Worm (Caenorhabditis elegans) whole organism, L4/young adult: Measurements from ENCODE around the gene rpi-2.

Experiments
- W03F9.2 ChIP-seq: fragments of 150-350 bp; optimal IDR thresholded peaks from 2 replicates; lab custom pipeline; 2014; ENCODE audit warnings: missing biosample characterization, missing genetic modification characterization
- dao-5 ChIP-seq: sonication (generic microtip); optimal IDR thresholded peaks from 2 replicates; lab custom pipeline; 2016; ENCODE audit warnings: missing genotype, missing genetic modification characterization, moderate library complexity, missing compliant biosample characterization
- him-1 ChIP-seq: sonication (generic microtip); optimal IDR thresholded peaks from 2 replicates; lab custom pipeline; 2016; ENCODE audit warnings: missing genotype, missing genetic modification reagents, missing genetic modification characterization, missing compliant biosample characterization

rpi-2 gene

ce11 chrIV:1713618-1714017 lies 2.6 kb downstream of the rpi-2 start:
- TF ChIP-seq dao-5 (tag; lab: Kevin White, UChicago) (no peak), him-1 (tag; lab: Kevin White, UChicago) (no peak), W03F9.2 (tag; lab: Kevin White, UChicago) (no peak)

- TF ChIP-seq W03F9.2 (tag; lab: Kevin White, UChicago) (no peak), dao-5 (tag; lab: Kevin White, UChicago) (no peak), him-1 (tag; lab: Kevin White, UChicago) (no peak)
These were observed 4.6 kb downstream of the rpi-2 start for ce11 chrIV:1715705-1716104.

- TF ChIP-seq him-1 (tag; lab: Kevin White, UChicago): no peak
- no peak for TF ChIP-seq W03F9.2 (tag; lab: Kevin White, UChicago)
- no peak for TF ChIP-seq dao-5 (tag; lab: Kevin White, UChicago)
These were observed 9.4 kb downstream of the rpi-2 start, which contains the start of gene epic-2 for ce11 chrIV:1720474-1720873. TSS of gene epic-2 (plus strand) at chrIV:1720790.

- TF ChIP-seq W03F9.2 (tag; lab: Kevin White, UChicago): no peak
- no peak for TF ChIP-seq dao-5 (tag; lab: Kevin White, UChicago)
These were observed 10.5 kb downstream of the rpi-2 start for ce11 chrIV:1721610-1722009.

ce11 chrIV:1722953-1723352 lies 11.9 kb downstream of the rpi-2 start:
- TF ChIP-seq dao-5 (tag; lab: Kevin White, UChicago) (no peak), W03F9.2 (tag; lab: Kevin White, UChicago) (no peak), him-1 (tag; lab: Kevin White, UChicago) (no peak)

- TF ChIP-seq him-1 (tag; lab: Kevin White, UChicago) (no peak), dao-5 (tag; lab: Kevin White, UChicago) (no peak), W03F9.2 (tag; lab: Kevin White, UChicago) (no peak)
These were observed 13.2 kb downstream of the rpi-2 start, which contains the start of gene epic-3 for ce11 chrIV:1724283-1724682. TSS of gene epic-3 (minus strand) at chrIV:1724383.

ce11 chrIV:1725888-1726287 lies 14.8 kb downstream of the rpi-2 start, which contains the start of gene K08D12.8:
TSS of gene K08D12.8 (plus strand) at chrIV:1726188.
- TF ChIP-seq W03F9.2 (tag; lab: Kevin White, UChicago): no peak
- TF ChIP-seq him-1 (tag; lab: Kevin White, UChicago): no peak
- TF ChIP-seq dao-5 (tag; lab: Kevin White, UChicago): no peak

- no peak for TF ChIP-seq him-1 (tag; lab: Kevin White, UChicago)
- no peak for TF ChIP-seq dao-5 (tag; lab: Kevin White, UChicago)
- TF ChIP-seq W03F9.2 (tag; lab: Kevin White, UChicago): no peak
These were observed 16.5 kb downstream of the rpi-2 start for ce11 chrIV:1727538-1728072.

- TF ChIP-seq dao-5 (tag; lab: Kevin White, UChicago): no peak
- peak; percentile 28 for TF ChIP-seq W03F9.2 (tag; lab: Kevin White, UChicago)
These were observed 27.3 kb downstream of the rpi-2 start for ce11 chrIV:1738324-1738730.

- TF ChIP-seq dao-5 (tag; lab: Kevin White, UChicago): no peak
- no peak for TF ChIP-seq W03F9.2 (tag; lab: Kevin White, UChicago)
- TF ChIP-seq him-1 (tag; lab: Kevin White, UChicago): no peak
These were observed 27.8 kb downstream of the rpi-2 start for ce11 chrIV:1738892-1739291.

- no peak for TF ChIP-seq him-1 (tag; lab: Kevin White, UChicago)
- no peak for TF ChIP-seq dao-5 (tag; lab: Kevin White, UChicago)
- TF ChIP-seq W03F9.2 (tag; lab: Kevin White, UChicago): no peak
These were observed 28.5 kb downstream of the rpi-2 start for ce11 chrIV:1739366-1740104.

ce11 chrIV:1740105-1741023 lies 29.3 kb downstream of the rpi-2 start, which contains the start of gene ptpn-22:
TSS of gene ptpn-22 (minus strand) at chrIV:1740262.
- no peak for TF ChIP-seq W03F9.2 (tag; lab: Kevin White, UChicago)
- TF ChIP-seq him-1 (tag; lab: Kevin White, UChicago): no peak
- no peak for TF ChIP-seq dao-5 (tag; lab: Kevin White, UChicago)
